Worm (Caenorhabditis elegans) whole organism, L3 larva: Measurements from ENCODE around the gene hpl-2.

Source experiments
- elt-1 ChIP-seq: fragments of 150-350 bp; optimal IDR thresholded peaks from 2 replicates; lab custom pipeline; 2014; ENCODE audit warnings: missing biosample characterization, missing genetic modification characterization
- fkh-2 ChIP-seq: fragments of 150-350 bp; optimal IDR thresholded peaks from 2 replicates; lab custom pipeline; 2014; ENCODE audit warnings: missing biosample characterization, missing genetic modification reagents, missing genetic modification characterization
- jun-1 ChIP-seq: fragments of 150-350 bp; optimal IDR thresholded peaks from 2 replicates; lab custom pipeline; 2014; ENCODE audit warnings: missing biosample characterization, missing genetic modification reagents, missing genetic modification characterization
- nhr-43 ChIP-seq: sonication (generic microtip); optimal IDR thresholded peaks from 2 replicates; lab custom pipeline; 2016; ENCODE audit warnings: mild to moderate bottlenecking, missing genetic modification characterization, missing compliant biosample characterization; ENCODE audit not compliant: poor library complexity, severe bottlenecking
- pha-4 ChIP-seq: fragments of 150-350 bp; optimal IDR thresholded peaks from 2 replicates; lab custom pipeline; 2014; ENCODE audit warnings: missing biosample characterization, missing genetic modification reagents, missing genetic modification characterization

DNA sequence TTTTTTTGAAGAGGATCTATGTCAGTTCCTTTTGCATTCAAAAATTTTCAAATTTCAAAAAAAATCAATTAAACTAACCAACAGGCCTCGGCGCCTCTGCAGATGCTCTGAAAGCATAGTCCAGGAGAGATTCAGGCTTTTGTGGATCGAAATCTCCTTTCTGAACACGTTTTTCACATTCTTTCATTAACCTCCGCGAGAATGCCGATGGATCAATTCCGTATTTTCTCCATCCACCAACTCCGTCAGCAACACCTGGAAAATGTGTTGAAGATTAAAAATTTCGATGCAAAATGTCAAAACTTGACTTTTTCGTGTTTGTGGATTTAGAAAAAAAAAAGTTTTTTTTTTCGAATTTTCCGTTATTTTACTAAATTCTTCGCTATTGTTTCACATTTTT lies 40.8 kb downstream of the hpl-2 start:
- TF ChIP-seq pha-4 (tag; lab: Kevin White, UChicago), result no peak
- TF ChIP-seq jun-1, result no peak
- no peak for TF ChIP-seq nhr-43 (tag; lab: Kevin White, UChicago)
- TF ChIP-seq fkh-2 (tag; lab: Kevin White, UChicago), result no peak
- TF ChIP-seq elt-1 (tag; lab: Kevin White, UChicago), result no peak
